Worm (Caenorhabditis elegans) whole organism, young adult: ENCODE data around the gene nspb-11.

ENCODE experiments used
- F33H1.4 ChIP-seq: fragments of 200-800 bp; sonication (Bioruptor generic); IDR thresholded peaks from 2 replicates; pipeline ENCODE4 v1.3.6; 2022; ENCODE audit warnings: missing genetic modification reagents, missing genetic modification characterization, missing compliant biosample characterization
- akir-1 ChIP-seq: fragments of 200-800 bp; sonication (Bioruptor generic); optimal IDR thresholded peaks from 2 replicates; lab custom pipeline; 2018; ENCODE audit warnings: mild to moderate bottlenecking, missing genetic modification characterization, moderate library complexity, missing compliant biosample characterization
- bed-1 ChIP-seq: fragments of 200-800 bp; sonication (Bioruptor generic); IDR thresholded peaks from 2 replicates; pipeline ENCODE4 v1.3.6; 2022; ENCODE audit warnings: missing genetic modification reagents, missing genetic modification characterization, missing compliant biosample characterization
- ceh-27 ChIP-seq: fragments of 200-800 bp; sonication (Bioruptor generic); optimal IDR thresholded peaks from 2 replicates; lab custom pipeline; 2018; ENCODE audit warnings: mild to moderate bottlenecking, missing genetic modification characterization, moderate library complexity, missing compliant biosample characterization
- ceh-40 ChIP-seq: fragments of 200-800 bp; sonication (Bioruptor generic); IDR thresholded peaks from 2 replicates; pipeline ENCODE4 v1.3.6; 2022; ENCODE audit warnings: missing genetic modification characterization, missing compliant biosample characterization
- him-1 ChIP-seq: sonication (generic microtip); optimal IDR thresholded peaks from 2 replicates; lab custom pipeline; 2016; ENCODE audit warnings: missing genotype, missing genetic modification reagents, missing genetic modification characterization, missing compliant biosample characterization
- nfya-1 ChIP-seq: sonication (generic microtip); optimal IDR thresholded peaks from 2 replicates; lab custom pipeline; 2017; ENCODE audit warnings: antibody characterized with exemption, missing compliant biosample characterization, missing genetic modification characterization, borderline replicate concordance; ENCODE audit not compliant: insufficient read depth
- tlf-1 ChIP-seq: fragments of 200-800 bp; sonication (Bioruptor generic); optimal IDR thresholded peaks from 2 replicates; lab custom pipeline; 2018; ENCODE audit warnings: mild to moderate bottlenecking, missing genetic modification characterization, missing compliant biosample characterization
- unc-62 ChIP-seq: fragments of 150-350 bp; optimal IDR thresholded peaks from 2 replicates; lab custom pipeline; 2014; ENCODE audit warnings: missing biosample characterization, missing genetic modification reagents, missing genetic modification characterization
- ztf-6 ChIP-seq: fragments of 200-800 bp; sonication (Bioruptor generic); IDR thresholded peaks from 2 replicates; pipeline ENCODE4 v1.3.6; 2022; ENCODE audit warnings: missing genetic modification reagents, missing genetic modification characterization, missing compliant biosample characterization

DNA sequence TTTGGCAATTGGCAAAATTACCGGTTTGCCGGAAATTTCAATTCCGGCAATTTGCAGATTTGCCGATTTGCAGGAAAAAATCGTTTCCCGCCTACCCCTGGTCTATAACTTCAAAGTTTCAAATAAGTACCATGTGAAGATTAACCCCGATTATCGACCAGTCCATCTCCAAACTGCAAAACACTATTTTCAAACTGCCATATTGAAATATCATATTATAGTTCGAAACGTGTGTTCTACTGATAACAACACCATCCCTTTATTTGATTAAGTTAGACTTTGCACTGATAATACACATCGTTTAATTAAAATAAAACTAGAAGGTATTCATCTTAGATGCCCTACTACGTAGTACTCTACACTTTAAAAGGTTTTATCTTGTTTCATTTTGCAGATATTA is 23.0 kb downstream of the nspb-11 start:
- TF ChIP-seq akir-1 (GFP tag; lab: Kevin White, UChicago): no peak
- TF ChIP-seq bed-1 (GFP tag; lab: Robert Waterston, UW): no peak
- no peak for TF ChIP-seq him-1 (tag; lab: Kevin White, UChicago)
- no peak for TF ChIP-seq ceh-40 (GFP tag; lab: Robert Waterston, UW)
- TF ChIP-seq tlf-1: no peak
- TF ChIP-seq nfya-1: no peak
- no peak for TF ChIP-seq F33H1.4 (GFP tag; lab: Robert Waterston, UW)
- no peak for TF ChIP-seq ztf-6 (GFP tag; lab: Robert Waterston, UW)
- no peak for TF ChIP-seq ceh-27 (GFP tag; lab: Kevin White, UChicago)
- TF ChIP-seq unc-62: no peak
